Worm (Caenorhabditis elegans) whole organism, midembryonic: ENCODE data around the gene Y47D7A.6.

Experiments used
- T22C8.4 ChIP-seq: fragments of 200-800 bp; sonication (Bioruptor generic); IDR thresholded peaks from 2 replicates; pipeline ENCODE4 v1.3.6; 2022; ENCODE audit warnings: missing genetic modification characterization, missing compliant biosample characterization
- cog-1 ChIP-seq: sonication (generic microtip); optimal IDR thresholded peaks from 2 replicates; lab custom pipeline; 2016; ENCODE audit warnings: missing genetic modification characterization, missing compliant biosample characterization
- flt-1 ChIP-seq: fragments of 200-800 bp; sonication (Bioruptor generic); IDR thresholded peaks from 2 replicates; pipeline ENCODE4 v1.3.6; 2022; ENCODE audit warnings: missing genetic modification characterization, missing compliant biosample characterization
- med-1 ChIP-seq: sonication (generic microtip); optimal IDR thresholded peaks from 2 replicates; lab custom pipeline; 2017; ENCODE audit warnings: missing genetic modification characterization, mild to moderate bottlenecking, missing compliant biosample characterization, antibody characterized with exemption, missing genetic modification reagents; ENCODE audit not compliant: insufficient read depth
- ref-1 ChIP-seq: fragments of 200-800 bp; sonication (Bioruptor generic); conservative IDR thresholded peaks from 2 replicates; pipeline ENCODE4 v1.3.6; 2022; ENCODE audit warnings: missing genetic modification reagents, missing genetic modification characterization, missing compliant biosample characterization
- tab-1 ChIP-seq: fragments of 200-800 bp; sonication (Bioruptor generic); IDR thresholded peaks from 2 replicates; pipeline ENCODE4 v1.3.6; 2022; ENCODE audit warnings: missing genetic modification characterization, missing compliant biosample characterization
- ztf-29 ChIP-seq: fragments of 200-800 bp; sonication (Bioruptor generic); IDR thresholded peaks from 2 replicates; pipeline ENCODE4 v1.3.6; 2022; ENCODE audit warnings: missing genetic modification reagents, missing genetic modification characterization, missing compliant biosample characterization

ce11 chrV:4387402-4387801 lies 30.6 kb downstream of the Y47D7A.6 start, which contains the start of gene F13A2.9:
- TF ChIP-seq ztf-29 (GFP tag; lab: Robert Waterston, UW) (no peak), cog-1 (tag; lab: Kevin White, UChicago) (no peak), tab-1 (GFP tag; lab: Robert Waterston, UW) (no peak), flt-1 (GFP tag; lab: Robert Waterston, UW) (no peak), med-1 (GFP tag; lab: Kevin White, UChicago) (no peak), T22C8.4 (no peak), ref-1 (GFP tag; lab: Robert Waterston, UW) (no peak)
